Worm (Caenorhabditis elegans) whole organism, early embryonic: ENCODE data around the gene hmt-1.

Experiments used
- B0310.2 ChIP-seq: sonication (generic microtip); optimal IDR thresholded peaks from 2 replicates; lab custom pipeline; 2016; ENCODE audit warnings: mild to moderate bottlenecking, missing genetic modification characterization, missing compliant biosample characterization
- F13C5.2 ChIP-seq: sonication (generic microtip); optimal IDR thresholded peaks from 2 replicates; lab custom pipeline; 2017; ENCODE audit warnings: mild to moderate bottlenecking, missing genetic modification characterization, inconsistent platforms, missing compliant biosample characterization
- aly-1 ChIP-seq: sonication (generic microtip); optimal IDR thresholded peaks from 2 replicates; lab custom pipeline; 2016; ENCODE audit warnings: missing genetic modification characterization, missing compliant biosample characterization
- ama-1 ChIP-seq: fragments of 150-350 bp; optimal IDR thresholded peaks from 2 replicates; lab custom pipeline; 2014
- ceh-13 ChIP-seq: fragments of 200-800 bp; sonication (Bioruptor generic); optimal IDR thresholded peaks from 2 replicates; lab custom pipeline; 2018; ENCODE audit warnings: mild to moderate bottlenecking, missing genetic modification characterization, missing compliant biosample characterization
- ets-7 ChIP-seq: sonication (generic microtip); optimal IDR thresholded peaks from 2 replicates; lab custom pipeline; 2016; ENCODE audit warnings: missing genotype, missing genetic modification characterization, missing compliant biosample characterization
- flt-1 ChIP-seq: fragments of 200-800 bp; sonication (Bioruptor generic); IDR thresholded peaks from 2 replicates; pipeline ENCODE4 v1.3.6; 2022; ENCODE audit warnings: missing genetic modification characterization, missing compliant biosample characterization
- hmbx-1 ChIP-seq: sonication (generic microtip); optimal IDR thresholded peaks from 2 replicates; lab custom pipeline; 2016; ENCODE audit warnings: mild to moderate bottlenecking, missing genetic modification characterization, missing compliant biosample characterization
- hmg-4 ChIP-seq: fragments of 200-800 bp; sonication (Bioruptor generic); optimal IDR thresholded peaks from 2 replicates; lab custom pipeline; 2018; ENCODE audit warnings: mild to moderate bottlenecking, missing genetic modification characterization, missing compliant biosample characterization
- hnd-1 ChIP-seq: sonication (generic microtip); optimal IDR thresholded peaks from 2 replicates; lab custom pipeline; 2016; ENCODE audit warnings: missing genetic modification characterization, missing compliant biosample characterization
- pes-1 ChIP-seq: fragments of 200-800 bp; sonication (Bioruptor generic); IDR thresholded peaks from 2 replicates; pipeline ENCODE4 v1.3.6; 2022; ENCODE audit warnings: missing genetic modification reagents, missing genetic modification characterization, missing compliant biosample characterization
- scrt-1 ChIP-seq: fragments of 200-800 bp; sonication (Bioruptor generic); IDR thresholded peaks from 2 replicates; pipeline ENCODE4 v1.3.6; 2022; ENCODE audit warnings: missing genetic modification characterization, missing compliant biosample characterization
- sea-1 ChIP-seq: fragments of 200-800 bp; sonication (Bioruptor generic); conservative IDR thresholded peaks from 2 replicates; pipeline ENCODE4 v1.3.6; 2022; ENCODE audit warnings: missing genetic modification characterization, missing compliant biosample characterization
- tbx-11 ChIP-seq: fragments of 200-800 bp; sonication (Bioruptor generic); IDR thresholded peaks from 2 replicates; pipeline ENCODE4 v1.3.6; 2022; ENCODE audit warnings: missing genetic modification characterization, missing compliant biosample characterization
- tbx-37 ChIP-seq: fragments of 200-800 bp; sonication (Bioruptor generic); conservative IDR thresholded peaks from 2 replicates; pipeline ENCODE4 v1.3.6; 2022; ENCODE audit warnings: missing genetic modification reagents, missing genetic modification characterization, missing compliant biosample characterization
- tra-4 ChIP-seq: sonication (generic microtip); optimal IDR thresholded peaks from 2 replicates; lab custom pipeline; 2017; ENCODE audit warnings: missing genetic modification characterization, missing compliant biosample characterization

The hmt-1 gene

ce11 chrIII:11050658-11051118 is 49.1 kb downstream of the hmt-1 start:
- TF ChIP-seq tbx-37 (GFP tag; lab: Robert Waterston, UW) (no peak), aly-1 (tag; lab: Kevin White, UChicago) (no peak), scrt-1 (GFP tag; lab: Robert Waterston, UW) (no peak), flt-1 (GFP tag; lab: Robert Waterston, UW) (no peak), tbx-11 (GFP tag; lab: Robert Waterston, UW) (no peak), hmbx-1 (tag; lab: Kevin White, UChicago) (no peak), ama-1 (lab: Kevin White, UChicago) (no peak)

- TF ChIP-seq tbx-11 (GFP tag; lab: Robert Waterston, UW) (no peak), hmg-4 (GFP tag; lab: Kevin White, UChicago) (no peak), hnd-1 (tag; lab: Kevin White, UChicago) (no peak), flt-1 (GFP tag; lab: Robert Waterston, UW) (no peak), sea-1 (no peak), F13C5.2 (tag; lab: Kevin White, UChicago) (no peak), tbx-37 (GFP tag; lab: Robert Waterston, UW) (no peak), pes-1 (GFP tag; lab: Robert Waterston, UW) (no peak), hmbx-1 (tag; lab: Kevin White, UChicago) (no peak), ama-1 (lab: Kevin White, UChicago) (no peak), B0310.2 (tag; lab: Kevin White, UChicago) (no peak), ceh-13 (GFP tag; lab: Kevin White, UChicago) (no peak), aly-1 (tag; lab: Kevin White, UChicago) (no peak), ets-7 (tag; lab: Kevin White, UChicago) (no peak)
These were observed 53.2 kb downstream of the hmt-1 start for ce11 chrIII:11046549-11046948.

DNA sequence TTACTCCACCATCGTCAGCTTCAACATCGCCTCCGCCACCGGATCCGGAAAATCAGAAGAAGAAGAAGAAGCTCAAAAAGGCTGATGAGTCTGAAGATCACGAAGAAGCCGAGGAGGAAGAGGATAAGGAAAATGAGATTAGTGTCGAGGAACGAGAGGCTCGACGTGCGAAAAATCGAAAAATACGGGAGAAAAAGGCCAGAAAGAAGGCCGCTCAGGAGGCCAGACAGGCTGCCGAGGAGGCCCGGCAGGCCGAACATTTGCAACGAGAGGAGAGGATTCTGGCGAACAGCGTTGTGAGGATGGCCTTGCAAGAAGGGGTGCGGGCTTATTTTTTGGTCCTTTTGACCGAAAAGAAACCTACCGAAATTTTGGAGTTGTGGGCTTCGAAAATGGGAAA is 54.6 kb downstream of the hmt-1 start:
- TF ChIP-seq scrt-1 (GFP tag; lab: Robert Waterston, UW) (no peak), ama-1 (lab: Kevin White, UChicago) (no peak), aly-1 (tag; lab: Kevin White, UChicago) (no peak), F13C5.2 (tag; lab: Kevin White, UChicago) (no peak), pes-1 (GFP tag; lab: Robert Waterston, UW) (no peak), B0310.2 (tag; lab: Kevin White, UChicago) (no peak), tbx-37 (GFP tag; lab: Robert Waterston, UW) (no peak), hmbx-1 (tag; lab: Kevin White, UChicago) (no peak), sea-1 (no peak), ceh-13 (GFP tag; lab: Kevin White, UChicago) (no peak), hmg-4 (GFP tag; lab: Kevin White, UChicago) (no peak), tra-4 (tag; lab: Kevin White, UChicago) (no peak)
